Fruit fly (Drosophila melanogaster): ENCODE measurements around the gene Npc2g.

dm6 chr3R:30789363-30789762 is 44.3 kb upstream of the Npc2g start:
- TF ChIP-seq pan (optimal IDR thresholded peaks at IDR 0.05) (no peak), CG8478 (optimal IDR thresholded peaks at IDR 0.05) (no peak), usp (GFP tag; optimal IDR thresholded peaks at IDR 0.05) (no peak), EcR (GFP tag; optimal IDR thresholded peaks at IDR 0.05) (no peak), psq (optimal IDR thresholded peaks at IDR 0.05) (no peak)

Measured in whole organism.